Fruit fly (Drosophila melanogaster) whole organism, embryonic: Measurements from ENCODE around the gene dah.

ENCODE experiments used
- Asciz ChIP-seq: fragments of 200-800 bp; sonication (Bioruptor generic); optimal IDR thresholded peaks from 2 replicates; lab custom pipeline; 2017; ENCODE audit warnings: missing biosample characterization, mild to moderate bottlenecking, missing genetic modification characterization, missing genetic modification reagents
- B-H1 ChIP-seq: fragments of 200-800 bp; sonication (Bioruptor generic); IDR thresholded peaks from 3 replicates; pipeline ENCODE4 v1.3.6; 2022; ENCODE audit warnings: missing biosample characterization, missing genetic modification characterization
- Blimp-1 ChIP-seq: fragments of 200-800 bp; sonication (Bioruptor generic); optimal IDR thresholded peaks from 3 replicates; lab custom pipeline; 2018; ENCODE audit warnings: missing biosample characterization, missing genetic modification characterization, mild to moderate bottlenecking, moderate library complexity, missing genetic modification reagents
- CG10147 ChIP-seq: fragments of 200-800 bp; sonication (Bioruptor generic); optimal IDR thresholded peaks from 2 replicates; lab custom pipeline; 2019; ENCODE audit warnings: missing biosample characterization, mild to moderate bottlenecking, missing genetic modification characterization, moderate library complexity
- CG1024 ChIP-seq: fragments of 200-800 bp; sonication (Bioruptor generic); IDR thresholded peaks from 2 replicates; pipeline ENCODE4 v1.3.6; 2022; ENCODE audit warnings: missing biosample characterization, missing genetic modification characterization
- CG10462 ChIP-seq: fragments of 200-800 bp; sonication (Bioruptor generic); optimal IDR thresholded peaks from 2 replicates; lab custom pipeline; 2016; ENCODE audit warnings: missing biosample characterization, missing genetic modification characterization
- CG1233 ChIP-seq: fragments of 200-800 bp; sonication (Bioruptor generic); optimal IDR thresholded peaks from 4 replicates; lab custom pipeline; 2018; ENCODE audit warnings: missing biosample characterization, mild to moderate bottlenecking, missing genetic modification characterization
- CG15073 ChIP-seq: fragments of 200-800 bp; sonication (Bioruptor generic); optimal IDR thresholded peaks from 2 replicates; lab custom pipeline; 2016; ENCODE audit warnings: missing biosample characterization, missing genetic modification characterization
- CG1603 ChIP-seq: fragments of 200-800 bp; sonication (Bioruptor generic); optimal IDR thresholded peaks from 2 replicates; lab custom pipeline; 2019; ENCODE audit warnings: missing biosample characterization, mild to moderate bottlenecking, missing genetic modification characterization, moderate library complexity
- CG16863 ChIP-seq: fragments of 200-800 bp; sonication (Bioruptor generic); optimal IDR thresholded peaks from 3 replicates; lab custom pipeline; 2016; ENCODE audit warnings: missing biosample characterization, missing genetic modification characterization
- CG18262 ChIP-seq: fragments of 200-800 bp; optimal IDR thresholded peaks from 3 replicates; lab custom pipeline; 2019; ENCODE audit warnings: missing biosample characterization, mild to moderate bottlenecking, missing genetic modification characterization, moderate library complexity
- CG2120 ChIP-seq: fragments of 200-800 bp; sonication (Bioruptor generic); optimal IDR thresholded peaks from 3 replicates; lab custom pipeline; 2016; ENCODE audit warnings: missing biosample characterization, missing genetic modification characterization
- CG2678 ChIP-seq: fragments of 200-800 bp; sonication (Bioruptor generic); optimal IDR thresholded peaks from 3 replicates; lab custom pipeline; 2019; ENCODE audit warnings: missing biosample characterization, mild to moderate bottlenecking, missing genetic modification characterization, moderate library complexity
- CG3065 ChIP-seq: fragments of 200-800 bp; sonication (Bioruptor generic); optimal IDR thresholded peaks from 2 replicates; lab custom pipeline; 2016; ENCODE audit warnings: missing biosample characterization, missing genetic modification characterization
- CG32772 ChIP-seq: fragments of 200-800 bp; sonication (Bioruptor generic); IDR thresholded peaks from 2 replicates; pipeline ENCODE4 v1.3.6; 2022; ENCODE audit warnings: missing biosample characterization, missing genetic modification characterization
- CG3281 ChIP-seq: fragments of 200-800 bp; sonication (Bioruptor generic); optimal IDR thresholded peaks from 3 replicates; lab custom pipeline; 2017; ENCODE audit warnings: missing biosample characterization, mild to moderate bottlenecking, missing genetic modification characterization
- CG6689 ChIP-seq: fragments of 200-800 bp; sonication (Bioruptor generic); IDR thresholded peaks from 2 replicates; pipeline ENCODE4 v1.3.6; 2022; ENCODE audit warnings: missing biosample characterization, missing genetic modification characterization
- CG7556 ChIP-seq: fragments of 200-800 bp; sonication (Bioruptor generic); optimal IDR thresholded peaks from 2 replicates; lab custom pipeline; 2017; ENCODE audit warnings: missing biosample characterization, mild to moderate bottlenecking, missing genetic modification characterization
- CG7839 ChIP-seq: fragments of 200-800 bp; sonication (Bioruptor generic); optimal IDR thresholded peaks from 3 replicates; lab custom pipeline; 2018; ENCODE audit warnings: missing biosample characterization, mild to moderate bottlenecking, missing genetic modification characterization, moderate library complexity
- Deaf1 ChIP-seq: fragments of 200-800 bp; optimal IDR thresholded peaks from 3 replicates; lab custom pipeline; 2019; ENCODE audit warnings: missing biosample characterization, mild to moderate bottlenecking, missing genetic modification characterization, moderate library complexity
- Dp ChIP-seq: fragments of 200-800 bp; sonication (Bioruptor generic); optimal IDR thresholded peaks from 2 replicates; lab custom pipeline; 2018; ENCODE audit warnings: missing biosample characterization, mild to moderate bottlenecking, missing genetic modification characterization, moderate library complexity
- Hr39 ChIP-seq: fragments of >200 bp; optimal IDR thresholded peaks from 2 replicates; lab custom pipeline; 2017
- Kr ChIP-seq: fragments of 200-800 bp; sonication (Bioruptor generic); optimal IDR thresholded peaks from 2 replicates; lab custom pipeline; 2017; ENCODE audit warnings: missing biosample characterization, mild to moderate bottlenecking, missing genetic modification characterization
- MBD-R2 ChIP-seq: fragments of 200-800 bp; sonication (Bioruptor generic); IDR thresholded peaks from 2 replicates; pipeline ENCODE4 v1.3.6; 2022; ENCODE audit warnings: missing biosample characterization, missing genetic modification characterization
- PHDP ChIP-seq: fragments of 200-800 bp; sonication (Bioruptor generic); optimal IDR thresholded peaks from 3 replicates; lab custom pipeline; 2018; ENCODE audit warnings: missing biosample characterization, mild to moderate bottlenecking, missing genetic modification characterization, moderate library complexity
- ato ChIP-seq: fragments of 200-800 bp; sonication (Bioruptor generic); IDR thresholded peaks from 2 replicates; pipeline ENCODE4 v1.3.6; 2022; ENCODE audit warnings: missing biosample characterization, missing genetic modification characterization; ENCODE audit not compliant: partially characterized antibody
- chif ChIP-seq, 2 experiments: fragments of 200-800 bp; sonication (Bioruptor generic); optimal IDR thresholded peaks; 3 replicates each; lab custom pipeline; 2016; ENCODE audit warnings: missing biosample characterization in 2 of 2, missing genetic modification characterization in 2 of 2
- chinmo ChIP-seq: fragments of 200-800 bp; sonication (Bioruptor generic); IDR thresholded peaks from 4 replicates; pipeline ENCODE4 v1.3.6; 2022; ENCODE audit warnings: missing biosample characterization, missing genetic modification characterization; ENCODE audit not compliant: partially characterized antibody
- crp ChIP-seq, 2 experiments: fragments of 200-800 bp; sonication (Bioruptor generic); optimal IDR thresholded peaks; 2 replicates in 1 of 2; 3 replicates in 1 of 2; lab custom pipeline; 2017; ENCODE audit warnings: missing biosample characterization in 2 of 2, missing genetic modification characterization in 2 of 2, mild to moderate bottlenecking in 1 of 2, moderate library complexity in 1 of 2
- danr ChIP-seq: fragments of 200-800 bp; sonication (Bioruptor generic); IDR thresholded peaks from 2 replicates; pipeline ENCODE4 v1.3.6; 2022; ENCODE audit warnings: missing biosample characterization, missing genetic modification characterization
- dm ChIP-seq: fragments of 200-800 bp; sonication (Bioruptor generic); optimal IDR thresholded peaks from 3 replicates; lab custom pipeline; 2016; ENCODE audit warnings: missing biosample characterization, missing genetic modification characterization
- dmrt11E ChIP-seq: fragments of 200-800 bp; sonication (Bioruptor generic); optimal IDR thresholded peaks from 3 replicates; lab custom pipeline; 2018; ENCODE audit warnings: missing biosample characterization, mild to moderate bottlenecking, missing genetic modification characterization, moderate library complexity
- dysf ChIP-seq: fragments of 200-800 bp; sonication (Bioruptor generic); IDR thresholded peaks from 3 replicates; pipeline ENCODE4 v1.3.6; 2022; ENCODE audit warnings: missing biosample characterization, missing genetic modification characterization
- fd102C ChIP-seq: fragments of 200-800 bp; sonication (Bioruptor generic); optimal IDR thresholded peaks from 2 replicates; lab custom pipeline; 2018; ENCODE audit warnings: missing biosample characterization, mild to moderate bottlenecking, missing genetic modification characterization, moderate library complexity
- fru ChIP-seq: fragments of >200 bp; optimal IDR thresholded peaks from 2 replicates; lab custom pipeline; 2017
- gem ChIP-seq: fragments of 200-800 bp; sonication (Bioruptor generic); optimal IDR thresholded peaks from 2 replicates; lab custom pipeline; 2019; ENCODE audit warnings: missing biosample characterization, mild to moderate bottlenecking, missing genetic modification characterization, moderate library complexity
- grau ChIP-seq: fragments of 200-800 bp; optimal IDR thresholded peaks from 3 replicates; lab custom pipeline; 2019; ENCODE audit warnings: missing biosample characterization, mild to moderate bottlenecking, missing genetic modification characterization, moderate library complexity
- lola ChIP-seq, 3 experiments: fragments of >200 bp in 2 of 3; fragments of 200-800 bp in 1 of 3; sonication (Bioruptor generic) in 1 of 3; optimal IDR thresholded peaks; 2 replicates each; lab custom pipeline; 2017 to 2019; ENCODE audit warnings: missing biosample characterization in 3 of 3, missing genetic modification characterization in 3 of 3, mild to moderate bottlenecking in 1 of 3, moderate library complexity in 1 of 3
- mld ChIP-seq: fragments of 200-800 bp; sonication (Bioruptor generic); IDR thresholded peaks from 3 replicates; pipeline ENCODE4 v1.3.6; 2022; ENCODE audit warnings: missing biosample characterization, missing genetic modification characterization; ENCODE audit not compliant: partially characterized antibody
- nom ChIP-seq: fragments of 200-800 bp; sonication (Bioruptor generic); optimal IDR thresholded peaks from 2 replicates; lab custom pipeline; 2017; ENCODE audit warnings: missing biosample characterization, missing genetic modification characterization, mild to moderate bottlenecking, moderate library complexity, missing genetic modification reagents
- onecut ChIP-seq: fragments of 200-800 bp; sonication (Bioruptor generic); IDR thresholded peaks from 2 replicates; pipeline ENCODE4 v1.3.6; 2022; ENCODE audit warnings: missing biosample characterization, missing genetic modification characterization
- pan ChIP-seq, 4 experiments: fragments of >200 bp in 3 of 4; fragments of 200-800 bp in 1 of 4; sonication (Bioruptor generic) in 1 of 4; optimal IDR thresholded peaks in 3 of 4; IDR thresholded peaks in 1 of 4; 2 replicates each; pipeline versions ENCODE4 v1.3.6 to Lab custom; 2017 to 2022; ENCODE audit warnings: missing biosample characterization in 2 of 4, missing genetic modification characterization in 2 of 4, mixed read lengths in 1 of 4
- pnt ChIP-seq: fragments of 200-800 bp; sonication (Bioruptor generic); optimal IDR thresholded peaks from 3 replicates; lab custom pipeline; 2016; ENCODE audit warnings: missing biosample characterization, missing genetic modification characterization
- sc ChIP-seq, 3 experiments: fragments of >200 bp in 2 of 3; fragments of 200-800 bp in 1 of 3; sonication (Bioruptor generic) in 1 of 3; optimal IDR thresholded peaks; 2 replicates in 2 of 3; 3 replicates in 1 of 3; lab custom pipeline; 2017; ENCODE audit warnings: mild to moderate bottlenecking in 1 of 3, missing biosample characterization in 1 of 3, missing genetic modification characterization in 1 of 3, missing genetic modification reagents in 1 of 3
- sug ChIP-seq: fragments of 200-800 bp; optimal IDR thresholded peaks from 2 replicates; lab custom pipeline; 2019; ENCODE audit warnings: missing biosample characterization, mild to moderate bottlenecking, missing genetic modification characterization, moderate library complexity
- tin ChIP-seq: fragments of 200-800 bp; sonication (Bioruptor generic); optimal IDR thresholded peaks from 3 replicates; lab custom pipeline; 2016; ENCODE audit warnings: missing biosample characterization, missing genetic modification characterization
- zf30C ChIP-seq: fragments of 200-800 bp; sonication (Bioruptor generic); optimal IDR thresholded peaks from 3 replicates; lab custom pipeline; 2018; ENCODE audit warnings: missing biosample characterization, mild to moderate bottlenecking, missing genetic modification characterization

The dah gene

DNA sequence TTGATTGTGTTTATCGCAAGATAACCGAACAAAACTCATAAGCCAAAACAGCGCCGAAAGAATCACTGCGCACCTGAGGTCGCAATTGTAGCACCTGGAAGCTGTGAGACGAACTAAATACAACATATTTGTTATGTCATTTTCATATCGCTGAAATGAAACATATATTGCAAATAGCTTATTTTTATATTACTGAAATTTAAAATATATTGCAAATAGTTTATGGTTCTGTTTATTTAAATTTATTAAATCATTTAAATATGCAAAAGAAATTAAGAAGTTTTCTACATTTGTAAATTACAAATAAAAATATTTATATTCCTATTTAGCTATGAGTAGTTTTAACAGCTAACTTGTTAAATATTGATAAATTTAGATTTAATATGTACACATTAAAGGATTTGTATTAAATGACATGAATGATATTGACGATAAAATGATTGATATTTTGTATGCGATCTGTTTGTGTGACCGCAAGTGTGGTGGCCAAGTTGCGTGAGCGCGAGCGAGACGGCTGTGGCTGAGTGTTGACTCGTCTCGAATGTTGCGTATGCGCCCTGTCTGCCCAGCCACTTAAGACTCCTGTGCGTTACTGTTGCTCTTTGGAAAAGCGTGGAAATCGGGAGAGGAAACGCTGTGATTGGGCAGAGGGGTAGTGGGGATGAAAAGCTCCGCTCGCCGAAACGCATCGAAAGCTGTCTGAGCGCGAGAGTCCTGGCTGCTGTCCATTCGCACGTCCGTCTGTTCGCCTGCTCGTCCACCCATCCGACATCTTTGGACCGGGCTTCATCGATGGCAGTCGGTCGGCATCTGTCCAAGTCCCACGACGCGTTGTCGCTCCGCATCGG lies 30.9 kb upstream of the dah start, which contains the start of gene gce (continued):
- TF ChIP-seq CG7556 (GFP tag; lab: Kevin White, UChicago) (peak; percentile 86), Asciz (peak; percentile 21), Dp (GFP tag; lab: Kevin White, UChicago) (no peak), dmrt11E (tag; lab: Kevin White, UChicago) (no peak), sc (optimal IDR thresholded peaks at IDR 0.05; lab: Kevin White, UChicago) (no peak), sc (GFP tag; optimal IDR thresholded peaks at IDR 0.05; lab: Kevin White, UChicago) (no peak), CG16863 (GFP tag; lab: Kevin White, UChicago) (no peak), chinmo (GFP tag; lab: Robert Waterston, UW) (0 out of 4 replicates have a peak, but pooled peaks have one; percentile 44), gem (tag; lab: Kevin White, UChicago) (peak; percentile 78), fd102C (GFP tag; lab: Kevin White, UChicago) (no peak), Deaf1 (peak; percentile 53), CG18262 (peak; percentile 73), CG10462 (GFP tag; lab: Kevin White, UChicago) (no peak), lola (GFP tag; optimal IDR thresholded peaks at IDR 0.05; lab: Kevin White, UChicago) (peak in 1 of 3 experiments; percentile 5), CG2120 (GFP tag; lab: Kevin White, UChicago) (peak; percentile 50), onecut (GFP tag; lab: Robert Waterston, UW) (no peak; the same call in 1 of the 2 replicates), B-H1 (GFP tag; lab: Robert Waterston, UW) (peak; percentile 13; the same call in 1 of the 3 replicates), pnt (GFP tag; lab: Kevin White, UChicago) (no peak), mld (no peak), chif (GFP tag; optimal IDR thresholded peaks at IDR 0.05; lab: Kevin White, UChicago) (no peak), fru (lab: Kevin White, UChicago) (no peak), sug (peak; percentile 62), CG1024 (GFP tag; lab: Robert Waterston, UW) (no peak), danr (GFP tag; lab: Robert Waterston, UW) (no peak), CG3281 (GFP tag; lab: Kevin White, UChicago) (peak; percentile 74), tin (GFP tag; lab: Kevin White, UChicago) (no peak), nom (GFP tag; lab: Kevin White, UChicago) (no peak), CG15073 (no peak), CG32772 (GFP tag; lab: Robert Waterston, UW) (no peak), Blimp-1 (peak; percentile 2), CG10147 (GFP tag; lab: Kevin White, UChicago) (peak; percentile 40), Kr (GFP tag; lab: Kevin White, UChicago) (no peak), zf30C (GFP tag; lab: Kevin White, UChicago) (no peak), PHDP (peak; percentile 62), crp (GFP tag; optimal IDR thresholded peaks at IDR 0.05; lab: Kevin White, UChicago) (no peak), CG1603 (tag; lab: Kevin White, UChicago) (no peak), pan (optimal IDR thresholded peaks at IDR 0.05; lab: Kevin White, UChicago) (no peak), pan (GFP tag; optimal IDR thresholded peaks at IDR 0.05 in 1 of 2, IDR thresholded peaks at IDR 0.05 in 1 of 2) (no peak), CG2678 (tag; lab: Kevin White, UChicago) (peak; percentile 87), grau (peak; percentile 77), dysf (GFP tag; lab: Robert Waterston, UW) (peak; percentile 71; the same call in 2 of the 3 replicates), CG3065 (GFP tag; lab: Kevin White, UChicago) (no peak), ato (no peak), MBD-R2 (GFP tag; lab: Robert Waterston, UW) (0 out of 2 replicates have a peak, but pooled peaks have one; percentile 5), dm (GFP tag; lab: Kevin White, UChicago) (no peak), CG1233 (GFP tag; lab: Kevin White, UChicago) (peak; percentile 40), Hr39 (lab: Kevin White, UChicago) (no peak), CG6689 (0 out of 2 replicates have a peak, but pooled peaks have one; percentile 41), CG7839 (tag; lab: Kevin White, UChicago) (peak; percentile 75)
